Fruit fly (Drosophila melanogaster) whole organism, embryonic: ENCODE results near the gene Wdr59.

ENCODE experiments used
- Aef1 ChIP-seq: fragments of 200-800 bp; sonication (Bioruptor generic); IDR thresholded peaks from 3 replicates; pipeline ENCODE4 v1.3.6; 2022; ENCODE audit warnings: missing biosample characterization, missing genetic modification characterization
- CG10321 ChIP-seq: fragments of 200-800 bp; sonication (Bioruptor generic); IDR thresholded peaks from 2 replicates; pipeline ENCODE4 v1.3.6; 2022; ENCODE audit warnings: missing biosample characterization, missing genetic modification characterization
- CG11093 ChIP-seq: fragments of 200-800 bp; sonication (Bioruptor generic); IDR thresholded peaks from 3 replicates; pipeline ENCODE4 v1.3.6; 2022; ENCODE audit warnings: missing biosample characterization, missing genetic modification characterization
- CG12236 ChIP-seq: fragments of 200-800 bp; sonication (Bioruptor generic); optimal IDR thresholded peaks from 2 replicates; lab custom pipeline; 2016; ENCODE audit warnings: missing biosample characterization, missing genetic modification characterization
- CG13296 ChIP-seq: fragments of 200-800 bp; sonication (Bioruptor generic); optimal IDR thresholded peaks from 3 replicates; lab custom pipeline; 2018; ENCODE audit warnings: missing biosample characterization, mild to moderate bottlenecking, missing genetic modification characterization
- CG15269 ChIP-seq: fragments of 200-800 bp; sonication (Bioruptor generic); optimal IDR thresholded peaks from 2 replicates; lab custom pipeline; 2018; ENCODE audit warnings: missing biosample characterization, mild to moderate bottlenecking, missing genetic modification characterization, moderate library complexity
- CG15514 ChIP-seq: fragments of 200-800 bp; sonication (Bioruptor generic); optimal IDR thresholded peaks from 3 replicates; lab custom pipeline; 2017; ENCODE audit warnings: missing biosample characterization, missing genetic modification characterization, mild to moderate bottlenecking, moderate library complexity, missing genetic modification reagents
- CG15601 ChIP-seq: fragments of 200-800 bp; sonication (Bioruptor generic); optimal IDR thresholded peaks from 3 replicates; lab custom pipeline; 2019; ENCODE audit warnings: missing biosample characterization, mild to moderate bottlenecking, missing genetic modification characterization, moderate library complexity
- CG1792 ChIP-seq: fragments of 200-800 bp; sonication (Bioruptor generic); optimal IDR thresholded peaks from 2 replicates; lab custom pipeline; 2016; ENCODE audit warnings: missing biosample characterization, missing genetic modification characterization
- CG1832 ChIP-seq: fragments of 200-800 bp; sonication (Bioruptor generic); optimal IDR thresholded peaks from 2 replicates; lab custom pipeline; 2017; ENCODE audit warnings: missing biosample characterization, mild to moderate bottlenecking, missing genetic modification characterization, inconsistent platforms
- CG18599 ChIP-seq: fragments of 200-800 bp; sonication (Bioruptor generic); optimal IDR thresholded peaks from 3 replicates; lab custom pipeline; 2017; ENCODE audit warnings: missing biosample characterization, missing genetic modification characterization, mild to moderate bottlenecking, moderate library complexity, missing genetic modification reagents
- CG2712 ChIP-seq: fragments of 200-800 bp; optimal IDR thresholded peaks from 3 replicates; lab custom pipeline; 2019; ENCODE audit warnings: missing biosample characterization, mild to moderate bottlenecking, missing genetic modification characterization, moderate library complexity
- CG32532 ChIP-seq: fragments of 200-800 bp; sonication (Bioruptor generic); IDR thresholded peaks from 2 replicates; pipeline ENCODE4 v1.3.6; 2022; ENCODE audit warnings: missing biosample characterization, missing genetic modification characterization
- CG34224 ChIP-seq: fragments of 200-800 bp; sonication (Bioruptor generic); IDR thresholded peaks from 3 replicates; pipeline ENCODE4 v1.3.6; 2022; ENCODE audit warnings: missing biosample characterization, missing genetic modification characterization; ENCODE audit not compliant: partially characterized antibody
- CG4820 ChIP-seq: fragments of 200-800 bp; sonication (Bioruptor generic); optimal IDR thresholded peaks from 3 replicates; lab custom pipeline; 2016; ENCODE audit warnings: missing biosample characterization, missing genetic modification characterization
- CG7556 ChIP-seq: fragments of 200-800 bp; sonication (Bioruptor generic); optimal IDR thresholded peaks from 2 replicates; lab custom pipeline; 2017; ENCODE audit warnings: missing biosample characterization, mild to moderate bottlenecking, missing genetic modification characterization
- CG9437 ChIP-seq: fragments of 200-800 bp; sonication (Bioruptor generic); optimal IDR thresholded peaks from 2 replicates; lab custom pipeline; 2018; ENCODE audit warnings: missing biosample characterization, mild to moderate bottlenecking, missing genetic modification characterization
- Chrac-16 ChIP-seq: fragments of 200-800 bp; sonication (Bioruptor generic); optimal IDR thresholded peaks from 3 replicates; lab custom pipeline; 2016; ENCODE audit warnings: missing biosample characterization, missing genetic modification characterization
- CkIIα-i1 ChIP-seq: fragments of 200-800 bp; sonication (Bioruptor generic); IDR thresholded peaks from 2 replicates; pipeline ENCODE4 v1.3.6; 2022; ENCODE audit warnings: missing biosample characterization, missing genetic modification characterization
- Dip3 ChIP-seq: fragments of 200-800 bp; sonication (Bioruptor generic); optimal IDR thresholded peaks from 3 replicates; lab custom pipeline; 2016; ENCODE audit warnings: missing biosample characterization, missing genetic modification characterization
- E2f2 ChIP-seq: fragments of 200-800 bp; sonication (Bioruptor generic); IDR thresholded peaks from 2 replicates; pipeline ENCODE4 v1.3.6; 2022; ENCODE audit warnings: missing biosample characterization, missing genetic modification characterization
- ERR ChIP-seq: fragments of 200-800 bp; sonication (Bioruptor generic); optimal IDR thresholded peaks from 2 replicates; lab custom pipeline; 2016; ENCODE audit warnings: missing biosample characterization, missing genetic modification characterization
- Eip74EF ChIP-seq, 2 experiments: fragments of 200-800 bp in 1 of 2; fragments of >200 bp in 1 of 2; sonication (Bioruptor generic) in 1 of 2; optimal IDR thresholded peaks; 2 replicates each; lab custom pipeline; 2017 to 2019; ENCODE audit warnings: missing biosample characterization in 2 of 2, missing genetic modification characterization in 2 of 2, mild to moderate bottlenecking in 1 of 2, moderate library complexity in 1 of 2
- Jarid2 ChIP-seq: fragments of 200-800 bp; sonication (Bioruptor generic); optimal IDR thresholded peaks from 3 replicates; lab custom pipeline; 2017; ENCODE audit warnings: mild to moderate bottlenecking, missing biosample characterization, missing genetic modification reagents, missing genetic modification characterization
- Lpt ChIP-seq: fragments of >200 bp; optimal IDR thresholded peaks from 2 replicates; lab custom pipeline; 2018; ENCODE audit warnings: missing biosample characterization, missing genetic modification characterization
- NC2β ChIP-seq: fragments of 200-800 bp; sonication (Bioruptor generic); optimal IDR thresholded peaks from 2 replicates; lab custom pipeline; 2016; ENCODE audit warnings: missing biosample characterization, missing genetic modification characterization
- Oaz ChIP-seq: fragments of 200-800 bp; sonication (Bioruptor generic); IDR thresholded peaks from 2 replicates; pipeline ENCODE4 v1.3.6; 2022; ENCODE audit warnings: missing biosample characterization, missing genetic modification characterization
- PHDP ChIP-seq: fragments of 200-800 bp; sonication (Bioruptor generic); optimal IDR thresholded peaks from 3 replicates; lab custom pipeline; 2018; ENCODE audit warnings: missing biosample characterization, mild to moderate bottlenecking, missing genetic modification characterization, moderate library complexity
- Pdp1 ChIP-seq, 2 experiments: fragments of 200-800 bp; sonication (Bioruptor generic); optimal IDR thresholded peaks; 3 replicates each; lab custom pipeline; 2016; ENCODE audit warnings: missing biosample characterization in 2 of 2, missing genetic modification characterization in 2 of 2, mild to moderate bottlenecking in 1 of 2, moderate library complexity in 1 of 2
- Poxn ChIP-seq: fragments of 200-800 bp; sonication (Bioruptor generic); IDR thresholded peaks from 2 replicates; pipeline ENCODE4 v1.3.6; 2022; ENCODE audit warnings: missing biosample characterization, missing genetic modification characterization
- Rfx ChIP-seq: fragments of 200-800 bp; sonication (Bioruptor generic); IDR thresholded peaks from 2 replicates; pipeline ENCODE4 v1.3.6; 2022; ENCODE audit warnings: missing biosample characterization, missing genetic modification characterization
- Xrp1 ChIP-seq: fragments of 200-800 bp; sonication (Bioruptor generic); IDR thresholded peaks from 2 replicates; pipeline ENCODE4 v1.3.6; 2022; ENCODE audit warnings: missing biosample characterization, missing genetic modification characterization
- YL-1 ChIP-seq: fragments of 200-800 bp; sonication (Bioruptor generic); optimal IDR thresholded peaks from 3 replicates; lab custom pipeline; 2017; ENCODE audit warnings: missing biosample characterization, mild to moderate bottlenecking, missing genetic modification characterization
- ara ChIP-seq: fragments of 200-800 bp; sonication (Bioruptor generic); IDR thresholded peaks from 2 replicates; pipeline ENCODE4 v1.3.6; 2022; ENCODE audit warnings: missing biosample characterization, missing genetic modification characterization
- dan ChIP-seq: fragments of 200-800 bp; sonication (Bioruptor generic); IDR thresholded peaks from 2 replicates; pipeline ENCODE4 v1.3.6; 2022; ENCODE audit warnings: missing biosample characterization, missing genetic modification characterization
- eve ChIP-seq, 2 experiments: fragments of >200 bp; optimal IDR thresholded peaks; 2 replicates each; lab custom pipeline; 2017; ENCODE audit warnings: missing biosample characterization in 2 of 2, missing genetic modification characterization in 2 of 2
- gce ChIP-seq: fragments of 200-800 bp; sonication (Bioruptor generic); IDR thresholded peaks from 3 replicates; pipeline ENCODE4 v1.3.6; 2022; ENCODE audit warnings: missing biosample characterization, missing genetic modification characterization
- gsb ChIP-seq: fragments of 200-800 bp; sonication (Bioruptor generic); IDR thresholded peaks from 2 replicates; pipeline ENCODE4 v1.3.6; 2022; ENCODE audit warnings: missing biosample characterization, missing genetic modification characterization
- kni ChIP-seq: fragments of 200-800 bp; sonication (Bioruptor generic); optimal IDR thresholded peaks from 3 replicates; lab custom pipeline; 2017; ENCODE audit warnings: mild to moderate bottlenecking, missing biosample characterization, missing genetic modification reagents, missing genetic modification characterization
- knrl ChIP-seq: fragments of 200-800 bp; sonication (Bioruptor generic); IDR thresholded peaks from 3 replicates; pipeline ENCODE4 v1.3.6; 2022; ENCODE audit warnings: missing biosample characterization, missing genetic modification characterization; ENCODE audit not compliant: partially characterized antibody
- lilli ChIP-seq: fragments of 200-800 bp; sonication (Bioruptor generic); optimal IDR thresholded peaks from 3 replicates; lab custom pipeline; 2016; ENCODE audit warnings: missing biosample characterization, missing genetic modification characterization
- mam ChIP-seq: fragments of 200-800 bp; sonication (Bioruptor generic); optimal IDR thresholded peaks from 3 replicates; lab custom pipeline; 2016; ENCODE audit warnings: missing biosample characterization, missing genetic modification characterization
- nmo ChIP-seq: fragments of 200-800 bp; sonication (Bioruptor generic); optimal IDR thresholded peaks from 2 replicates; lab custom pipeline; 2018; ENCODE audit warnings: missing biosample characterization, mild to moderate bottlenecking, missing genetic modification characterization, moderate library complexity
- pho ChIP-seq: fragments of 200-800 bp; sonication (Bioruptor generic); optimal IDR thresholded peaks from 2 replicates; lab custom pipeline; 2016; ENCODE audit warnings: missing biosample characterization, missing genetic modification characterization
- phol ChIP-seq: fragments of 200-800 bp; sonication (Bioruptor generic); optimal IDR thresholded peaks from 3 replicates; lab custom pipeline; 2018; ENCODE audit warnings: missing biosample characterization, mild to moderate bottlenecking, missing genetic modification characterization, moderate library complexity
- pum ChIP-seq: fragments of 200-800 bp; sonication (Bioruptor generic); optimal IDR thresholded peaks from 2 replicates; lab custom pipeline; 2016; ENCODE audit warnings: missing biosample characterization, missing genetic modification characterization
- sim ChIP-seq: fragments of 200-800 bp; sonication (Bioruptor generic); IDR thresholded peaks from 2 replicates; pipeline ENCODE4 v1.3.6; 2022; ENCODE audit warnings: missing biosample characterization, missing genetic modification characterization
- stwl ChIP-seq: fragments of 200-800 bp; sonication (Bioruptor generic); optimal IDR thresholded peaks from 3 replicates; lab custom pipeline; 2018; ENCODE audit warnings: missing biosample characterization, mild to moderate bottlenecking, missing genetic modification characterization, moderate library complexity
- tll ChIP-seq, 2 experiments: fragments of 200-800 bp in 1 of 2; fragments of >200 bp in 1 of 2; sonication (Bioruptor generic) in 1 of 2; optimal IDR thresholded peaks; 2 replicates each; lab custom pipeline; 2017 to 2019; ENCODE audit warnings: missing biosample characterization in 2 of 2, missing genetic modification characterization in 2 of 2, mild to moderate bottlenecking in 1 of 2, moderate library complexity in 1 of 2

The Wdr59 gene

DNA sequence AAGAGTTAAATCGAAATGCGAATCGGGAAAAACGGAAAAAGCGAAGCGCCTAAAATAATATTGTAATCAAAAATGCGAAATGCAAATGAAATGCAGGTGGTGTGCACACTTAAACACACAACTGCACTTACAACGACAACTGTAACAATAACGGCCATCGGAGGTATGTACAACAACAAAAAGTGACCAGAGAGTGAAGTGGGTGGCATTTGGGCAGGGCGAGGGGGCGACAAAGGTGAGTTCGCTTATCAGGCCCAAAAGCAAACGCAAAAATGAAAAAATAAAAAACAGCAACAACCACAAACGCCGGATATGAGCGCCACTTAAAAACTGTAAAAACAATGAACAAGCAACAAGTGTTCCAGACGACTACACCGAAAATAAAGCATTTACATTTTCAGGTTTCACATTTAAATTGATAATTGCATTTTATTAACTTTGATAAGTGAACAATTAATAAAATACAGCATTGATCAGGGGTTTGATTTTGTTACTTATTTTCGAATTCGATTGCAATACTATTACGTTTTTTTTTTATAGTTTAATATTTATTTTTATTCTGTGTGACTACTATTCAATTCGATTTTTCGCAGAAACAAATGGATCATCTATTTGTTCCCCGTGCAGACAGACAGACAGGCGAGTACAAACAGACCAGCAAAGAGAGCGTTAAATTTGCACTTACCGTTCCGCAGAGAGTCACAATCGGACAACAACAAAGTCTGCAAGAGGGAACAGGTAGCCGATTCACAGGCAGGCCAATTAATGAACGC lies 26.0 kb upstream of the Wdr59 start (continued):
- TF ChIP-seq CG9437 (no peak), CG18599 (GFP tag; lab: Kevin White, UChicago) (peak; percentile 71), Pdp1 (GFP tag; optimal IDR thresholded peaks at IDR 0.05; lab: Kevin White, UChicago) (no peak), gsb (GFP tag; lab: Robert Waterston, UW) (peak; percentile 49; the same call in 1 of the 2 replicates), pum (GFP tag; lab: Kevin White, UChicago) (no peak), kni (GFP tag; lab: Kevin White, UChicago) (no peak), CG1832 (GFP tag; lab: Kevin White, UChicago) (no peak), CG15269 (peak; percentile 43), Eip74EF (GFP tag; optimal IDR thresholded peaks at IDR 0.05; lab: Kevin White, UChicago) (no peak), NC2β (GFP tag; lab: Kevin White, UChicago) (no peak), pho (GFP tag; lab: Kevin White, UChicago) (no peak), tll (GFP tag; optimal IDR thresholded peaks at IDR 0.05; lab: Kevin White, UChicago) (no peak), CG15514 (GFP tag; lab: Kevin White, UChicago) (no peak), Jarid2 (no peak), Aef1 (GFP tag; lab: Robert Waterston, UW) (peak; percentile 45; the same call in 2 of the 3 replicates), CG4820 (GFP tag; lab: Kevin White, UChicago) (no peak), PHDP (peak; percentile 63), Rfx (GFP tag; lab: Robert Waterston, UW) (peak; percentile 68), CG32532 (peak; percentile 67), Dip3 (GFP tag; lab: Kevin White, UChicago) (no peak), CG10321 (GFP tag; lab: Robert Waterston, UW) (no peak), CG2712 (tag; lab: Kevin White, UChicago) (peak; percentile 25), knrl (GFP tag; lab: Robert Waterston, UW) (no peak), sim (no peak), CkIIα-i1 (no peak), mam (GFP tag; lab: Kevin White, UChicago) (peak; percentile 8), ERR (GFP tag; lab: Kevin White, UChicago) (no peak), CG34224 (GFP tag; lab: Robert Waterston, UW) (no peak), E2f2 (GFP tag; lab: Robert Waterston, UW) (no peak), Poxn (GFP tag; lab: Robert Waterston, UW) (peak; percentile 59), nmo (GFP tag; lab: Kevin White, UChicago) (no peak), YL-1 (GFP tag; lab: Kevin White, UChicago) (no peak), Xrp1 (GFP tag; lab: Robert Waterston, UW) (no peak), dan (GFP tag; lab: Robert Waterston, UW) (no peak), CG1792 (GFP tag; lab: Kevin White, UChicago) (no peak), stwl (tag; lab: Kevin White, UChicago) (no peak), Lpt (GFP tag; lab: Kevin White, UChicago) (no peak), CG12236 (GFP tag; lab: Kevin White, UChicago) (no peak), phol (peak; percentile 9), Oaz (GFP tag; lab: Robert Waterston, UW) (no peak), CG11093 (no peak), CG13296 (GFP tag; lab: Kevin White, UChicago) (peak; percentile 11), gce (no peak), ara (GFP tag; lab: Robert Waterston, UW) (no peak), CG7556 (peak; percentile 5), eve (GFP tag; optimal IDR thresholded peaks at IDR 0.05; lab: Kevin White, UChicago) (no peak), CG15601 (no peak), Chrac-16 (GFP tag; lab: Kevin White, UChicago) (no peak), lilli (GFP tag; lab: Kevin White, UChicago) (peak; percentile 49)
